Fruit fly (Drosophila melanogaster) whole organism, adult: Measurements from ENCODE around the gene Nckx30C.

Source experiments
- Hr96 ChIP-seq: fragments of 200-800 bp; sonication (Bioruptor generic); optimal IDR thresholded peaks from 2 replicates; lab custom pipeline; 2016; ENCODE audit warnings: missing biosample characterization, missing genetic modification characterization
- toe ChIP-seq: fragments of 200-800 bp; sonication (Bioruptor generic); optimal IDR thresholded peaks from 2 replicates; lab custom pipeline; 2016; ENCODE audit warnings: missing biosample characterization, missing genetic modification characterization

DNA sequence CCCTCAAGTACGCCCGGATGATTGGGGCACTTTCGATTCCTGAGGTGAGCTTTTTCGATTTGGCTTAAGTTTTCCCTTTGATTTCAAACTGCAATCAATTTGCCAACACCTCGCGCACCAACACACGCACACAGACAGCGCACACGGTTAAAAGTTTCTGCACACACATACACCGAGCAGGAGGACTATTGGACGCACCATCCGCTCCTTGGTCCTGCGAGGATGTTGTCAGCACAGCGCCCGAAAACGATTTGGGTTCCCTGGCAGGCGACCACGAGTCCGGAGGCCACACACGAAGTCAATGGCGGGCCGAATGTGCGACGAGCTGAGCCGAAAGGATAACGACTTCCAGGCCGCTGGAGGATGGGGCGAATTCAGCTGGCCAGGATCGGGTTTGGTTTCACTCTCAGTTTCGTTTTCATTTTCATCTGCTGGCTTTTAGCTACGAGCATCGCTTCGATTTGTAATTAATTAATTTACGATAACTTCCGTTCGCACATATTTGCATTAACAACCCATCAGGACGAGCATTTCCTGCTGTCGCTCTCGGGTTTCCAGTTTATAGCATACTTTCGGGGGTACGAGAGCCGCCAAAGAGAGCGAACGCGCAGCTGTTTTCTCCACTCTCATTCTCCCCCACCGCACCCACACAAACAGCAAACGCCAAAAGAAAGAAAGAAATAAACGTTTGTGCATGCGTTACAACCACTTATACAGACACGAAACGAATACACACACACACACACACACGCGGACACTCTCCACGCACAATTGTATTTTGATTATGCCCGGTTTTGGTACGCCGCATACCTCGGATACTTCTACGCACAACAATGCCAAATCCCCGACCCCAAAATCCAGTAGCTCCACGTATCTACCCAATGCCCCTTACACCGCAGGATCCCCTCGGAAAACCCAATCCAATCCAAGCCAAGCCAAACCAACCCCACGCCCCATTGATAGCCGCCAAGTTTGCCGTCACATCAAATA lies at the start of gene Nckx30C:
- TF ChIP-seq toe (GFP tag; lab: Kevin White, UChicago) (no peak), Hr96 (GFP tag; lab: Kevin White, UChicago) (no peak)
